Fruit fly (Drosophila melanogaster) whole organism, embryonic: ENCODE results near the gene Pex16.

Source experiments
- Antp ChIP-seq: fragments of 200-800 bp; sonication (Bioruptor generic); optimal IDR thresholded peaks from 3 replicates; lab custom pipeline; 2016; ENCODE audit warnings: missing biosample characterization, missing genetic modification characterization
- B-H2 ChIP-seq: fragments of 200-800 bp; sonication (Bioruptor generic); optimal IDR thresholded peaks from 2 replicates; lab custom pipeline; 2018; ENCODE audit warnings: missing biosample characterization, mild to moderate bottlenecking, missing genetic modification characterization
- CG1024 ChIP-seq: fragments of 200-800 bp; sonication (Bioruptor generic); IDR thresholded peaks from 2 replicates; pipeline ENCODE4 v1.3.6; 2022; ENCODE audit warnings: missing biosample characterization, missing genetic modification characterization
- CG10431 ChIP-seq: fragments of 200-800 bp; sonication (Bioruptor generic); optimal IDR thresholded peaks from 3 replicates; lab custom pipeline; 2018; ENCODE audit warnings: missing biosample characterization, mild to moderate bottlenecking, missing genetic modification characterization
- CG11504 ChIP-seq: fragments of 200-800 bp; sonication (Bioruptor generic); optimal IDR thresholded peaks from 3 replicates; lab custom pipeline; 2019; ENCODE audit warnings: missing biosample characterization, mild to moderate bottlenecking, missing genetic modification characterization, moderate library complexity
- CG13296 ChIP-seq: fragments of 200-800 bp; sonication (Bioruptor generic); optimal IDR thresholded peaks from 3 replicates; lab custom pipeline; 2018; ENCODE audit warnings: missing biosample characterization, mild to moderate bottlenecking, missing genetic modification characterization
- CG14710 ChIP-seq: fragments of 200-800 bp; sonication (Bioruptor generic); optimal IDR thresholded peaks from 3 replicates; lab custom pipeline; 2019; ENCODE audit warnings: missing biosample characterization, mild to moderate bottlenecking, missing genetic modification characterization, moderate library complexity
- CG15073 ChIP-seq: fragments of 200-800 bp; sonication (Bioruptor generic); optimal IDR thresholded peaks from 2 replicates; lab custom pipeline; 2016; ENCODE audit warnings: missing biosample characterization, missing genetic modification characterization
- CG15601 ChIP-seq: fragments of 200-800 bp; sonication (Bioruptor generic); optimal IDR thresholded peaks from 3 replicates; lab custom pipeline; 2019; ENCODE audit warnings: missing biosample characterization, mild to moderate bottlenecking, missing genetic modification characterization, moderate library complexity
- CG17385 ChIP-seq: fragments of 200-800 bp; sonication (Bioruptor generic); optimal IDR thresholded peaks from 3 replicates; lab custom pipeline; 2018; ENCODE audit warnings: missing biosample characterization, mild to moderate bottlenecking, missing genetic modification characterization
- CG2120 ChIP-seq: fragments of 200-800 bp; sonication (Bioruptor generic); optimal IDR thresholded peaks from 3 replicates; lab custom pipeline; 2016; ENCODE audit warnings: missing biosample characterization, missing genetic modification characterization
- CG2678 ChIP-seq: fragments of 200-800 bp; sonication (Bioruptor generic); optimal IDR thresholded peaks from 3 replicates; lab custom pipeline; 2019; ENCODE audit warnings: missing biosample characterization, mild to moderate bottlenecking, missing genetic modification characterization, moderate library complexity
- CG3163 ChIP-seq: fragments of 200-800 bp; sonication (Bioruptor generic); optimal IDR thresholded peaks from 3 replicates; lab custom pipeline; 2016; ENCODE audit warnings: missing biosample characterization, missing genetic modification characterization
- CG42726 ChIP-seq: fragments of 200-800 bp; sonication (Bioruptor generic); IDR thresholded peaks from 2 replicates; pipeline ENCODE4 v1.3.6; 2022; ENCODE audit warnings: missing biosample characterization, missing genetic modification characterization; ENCODE audit not compliant: partially characterized antibody
- CG7271 ChIP-seq: fragments of 200-800 bp; sonication (Bioruptor generic); optimal IDR thresholded peaks from 2 replicates; lab custom pipeline; 2018; ENCODE audit warnings: missing biosample characterization, mild to moderate bottlenecking, missing genetic modification characterization, moderate library complexity
- CoRest ChIP-seq: fragments of 200-800 bp; sonication (Bioruptor generic); optimal IDR thresholded peaks from 3 replicates; lab custom pipeline; 2018; ENCODE audit warnings: missing biosample characterization, mild to moderate bottlenecking, missing genetic modification characterization, moderate library complexity
- Dll ChIP-seq: fragments of 200-800 bp; sonication (Bioruptor generic); IDR thresholded peaks from 4 replicates; pipeline ENCODE4 v1.3.6; 2022; ENCODE audit warnings: missing biosample characterization, missing genetic modification characterization; ENCODE audit not compliant: partially characterized antibody
- Fer1 ChIP-seq: fragments of 200-800 bp; sonication (Bioruptor generic); optimal IDR thresholded peaks from 2 replicates; lab custom pipeline; 2017; ENCODE audit warnings: missing biosample characterization, mild to moderate bottlenecking, missing genetic modification characterization
- Gsc ChIP-seq: fragments of 200-800 bp; sonication (Bioruptor generic); IDR thresholded peaks from 2 replicates; pipeline ENCODE4 v1.3.6; 2022; ENCODE audit warnings: missing biosample characterization, missing genetic modification characterization
- H2.0 ChIP-seq: fragments of 200-800 bp; sonication (Bioruptor generic); IDR thresholded peaks from 2 replicates; pipeline ENCODE4 v1.3.6; 2022; ENCODE audit warnings: missing biosample characterization, missing genetic modification characterization
- Hmx ChIP-seq: fragments of 200-800 bp; sonication (Bioruptor generic); optimal IDR thresholded peaks from 2 replicates; lab custom pipeline; 2016; ENCODE audit warnings: missing biosample characterization, missing genetic modification characterization
- Hr51 ChIP-seq, 2 experiments: fragments of 200-800 bp; sonication (Bioruptor generic); optimal IDR thresholded peaks; 2 replicates in 1 of 2; 3 replicates in 1 of 2; lab custom pipeline; 2016 to 2018; ENCODE audit warnings: missing biosample characterization in 2 of 2, missing genetic modification characterization in 2 of 2, mild to moderate bottlenecking in 1 of 2, moderate library complexity in 1 of 2
- PHDP ChIP-seq: fragments of 200-800 bp; sonication (Bioruptor generic); optimal IDR thresholded peaks from 3 replicates; lab custom pipeline; 2018; ENCODE audit warnings: missing biosample characterization, mild to moderate bottlenecking, missing genetic modification characterization, moderate library complexity
- Pdp1 ChIP-seq, 2 experiments: fragments of 200-800 bp; sonication (Bioruptor generic); optimal IDR thresholded peaks; 3 replicates each; lab custom pipeline; 2016; ENCODE audit warnings: missing biosample characterization in 2 of 2, missing genetic modification characterization in 2 of 2, mild to moderate bottlenecking in 1 of 2, moderate library complexity in 1 of 2
- Sox102F ChIP-seq: fragments of 200-800 bp; sonication (Bioruptor generic); optimal IDR thresholded peaks from 2 replicates; lab custom pipeline; 2018; ENCODE audit warnings: missing biosample characterization, mild to moderate bottlenecking, missing genetic modification characterization, moderate library complexity
- Stat92E ChIP-seq, 3 experiments: fragments of >200 bp in 2 of 3; fragments of 200-800 bp in 1 of 3; sonication (Bioruptor generic) in 1 of 3; optimal IDR thresholded peaks; 2 replicates each; lab custom pipeline; 2017 to 2019; ENCODE audit warnings: missing biosample characterization in 3 of 3, missing genetic modification characterization in 3 of 3, mild to moderate bottlenecking in 1 of 3, moderate library complexity in 1 of 3
- Trl ChIP-seq, 3 experiments: fragments of >200 bp in 2 of 3; fragments of 200-800 bp in 1 of 3; sonication (Bioruptor generic) in 1 of 3; optimal IDR thresholded peaks; 2 replicates in 1 of 3; 3 replicates in 2 of 3; lab custom pipeline; 2016 to 2017; ENCODE audit warnings: missing biosample characterization in 1 of 3, missing genetic modification characterization in 1 of 3
- ab ChIP-seq: fragments of 200-800 bp; sonication (Bioruptor generic); optimal IDR thresholded peaks from 2 replicates; lab custom pipeline; 2016; ENCODE audit warnings: missing biosample characterization, missing genetic modification characterization
- abd-A ChIP-seq: fragments of 200-800 bp; sonication (Bioruptor generic); optimal IDR thresholded peaks from 3 replicates; lab custom pipeline; 2019; ENCODE audit warnings: missing biosample characterization, mild to moderate bottlenecking, missing genetic modification characterization, moderate library complexity
- br ChIP-seq: fragments of >200 bp; optimal IDR thresholded peaks from 2 replicates; lab custom pipeline; 2017
- dmrt99B ChIP-seq: fragments of 200-800 bp; sonication (Bioruptor generic); optimal IDR thresholded peaks from 2 replicates; lab custom pipeline; 2018; ENCODE audit warnings: missing biosample characterization, mild to moderate bottlenecking, missing genetic modification characterization, moderate library complexity
- dpn ChIP-seq, 2 experiments: fragments of 200-800 bp; sonication (Bioruptor generic); optimal IDR thresholded peaks; 3 replicates each; lab custom pipeline; 2016; ENCODE audit warnings: missing biosample characterization in 2 of 2, missing genetic modification characterization in 2 of 2
- hb ChIP-seq: fragments of 200-800 bp; sonication (Bioruptor generic); IDR thresholded peaks from 3 replicates; pipeline ENCODE4 v1.3.6; 2022; ENCODE audit warnings: missing biosample characterization, missing genetic modification characterization; ENCODE audit not compliant: partially characterized antibody
- ken ChIP-seq: fragments of 200-800 bp; sonication (Bioruptor generic); IDR thresholded peaks from 3 replicates; pipeline ENCODE4 v1.3.6; 2022; ENCODE audit warnings: missing biosample characterization, missing genetic modification characterization
- knrl ChIP-seq: fragments of 200-800 bp; sonication (Bioruptor generic); IDR thresholded peaks from 3 replicates; pipeline ENCODE4 v1.3.6; 2022; ENCODE audit warnings: missing biosample characterization, missing genetic modification characterization; ENCODE audit not compliant: partially characterized antibody
- lab ChIP-seq: fragments of 200-800 bp; sonication (Bioruptor generic); optimal IDR thresholded peaks from 3 replicates; lab custom pipeline; 2017; ENCODE audit warnings: missing biosample characterization, missing genetic modification characterization, mild to moderate bottlenecking, moderate library complexity, missing genetic modification reagents
- mam ChIP-seq: fragments of 200-800 bp; sonication (Bioruptor generic); optimal IDR thresholded peaks from 3 replicates; lab custom pipeline; 2016; ENCODE audit warnings: missing biosample characterization, missing genetic modification characterization
- oc ChIP-seq: fragments of 200-800 bp; sonication (Bioruptor generic); optimal IDR thresholded peaks from 2 replicates; lab custom pipeline; 2018; ENCODE audit warnings: missing biosample characterization, mild to moderate bottlenecking, missing genetic modification characterization, moderate library complexity
- p53 ChIP-seq: fragments of 200-800 bp; sonication (Bioruptor generic); optimal IDR thresholded peaks from 2 replicates; lab custom pipeline; 2016; ENCODE audit warnings: missing biosample characterization, missing genetic modification characterization
- pzg ChIP-seq: fragments of 200-800 bp; sonication (Bioruptor generic); optimal IDR thresholded peaks from 3 replicates; lab custom pipeline; 2018; ENCODE audit warnings: missing biosample characterization, mild to moderate bottlenecking, missing genetic modification characterization, moderate library complexity
- repo ChIP-seq: fragments of 200-800 bp; sonication (Bioruptor generic); optimal IDR thresholded peaks from 2 replicates; lab custom pipeline; 2016; ENCODE audit warnings: missing biosample characterization, missing genetic modification characterization
- row ChIP-seq: fragments of 200-800 bp; sonication (Bioruptor generic); IDR thresholded peaks from 3 replicates; pipeline ENCODE4 v1.3.6; 2022; ENCODE audit warnings: missing biosample characterization, missing genetic modification characterization
- scrt ChIP-seq: fragments of 200-800 bp; sonication (Bioruptor generic); optimal IDR thresholded peaks from 2 replicates; lab custom pipeline; 2018; ENCODE audit warnings: missing biosample characterization, mild to moderate bottlenecking, missing genetic modification characterization, moderate library complexity
- stwl ChIP-seq: fragments of 200-800 bp; sonication (Bioruptor generic); optimal IDR thresholded peaks from 3 replicates; lab custom pipeline; 2018; ENCODE audit warnings: missing biosample characterization, mild to moderate bottlenecking, missing genetic modification characterization, moderate library complexity
- tgo ChIP-seq: fragments of 200-800 bp; sonication (Bioruptor generic); IDR thresholded peaks from 3 replicates; pipeline ENCODE4 v1.3.6; 2022; ENCODE audit warnings: missing biosample characterization, missing genetic modification characterization
- trh ChIP-seq: fragments of 200-800 bp; sonication (Bioruptor generic); optimal IDR thresholded peaks from 2 replicates; lab custom pipeline; 2016; ENCODE audit warnings: missing biosample characterization, missing genetic modification characterization
- unc-4 ChIP-seq: fragments of 200-800 bp; sonication (Bioruptor generic); IDR thresholded peaks from 2 replicates; pipeline ENCODE4 v1.3.6; 2022; ENCODE audit warnings: missing biosample characterization, missing genetic modification characterization; ENCODE audit not compliant: partially characterized antibody
- wek ChIP-seq: fragments of 200-800 bp; sonication (Bioruptor generic); optimal IDR thresholded peaks from 3 replicates; lab custom pipeline; 2018; ENCODE audit warnings: missing biosample characterization, mild to moderate bottlenecking, missing genetic modification characterization, moderate library complexity

Gene Pex16

dm6 chr3L:20747299-20747925 is 30.7 kb downstream of the Pex16 start (continued):
- 0 out of 2 replicates have a peak, but pooled peaks have one; percentile 15 for TF ChIP-seq H2.0
- no peak for TF ChIP-seq p53
- TF ChIP-seq CG2678 (tag; lab: Kevin White, UChicago), result peak; percentile 64
- no peak for TF ChIP-seq Trl (optimal IDR thresholded peaks at IDR 0.05; lab: Kevin White, UChicago)
- TF ChIP-seq Trl (GFP tag; optimal IDR thresholded peaks at IDR 0.05; lab: Kevin White, UChicago), result peak; percentile 21
- TF ChIP-seq scrt, result peak; percentile 64
- peak; percentile 58 for TF ChIP-seq CG11504 (tag; lab: Kevin White, UChicago)
- TF ChIP-seq CG15073, result no peak
- TF ChIP-seq wek, result no peak
- no peak for TF ChIP-seq Gsc (GFP tag; lab: Robert Waterston, UW)
- no peak for TF ChIP-seq Stat92E (GFP tag; optimal IDR thresholded peaks at IDR 0.05; lab: Kevin White, UChicago)
- no peak for TF ChIP-seq CG14710 (tag; lab: Kevin White, UChicago)
- TF ChIP-seq Dll, result no peak
- peak; percentile 41 for TF ChIP-seq PHDP (tag; lab: Kevin White, UChicago)
- TF ChIP-seq CG42726 (GFP tag; lab: Robert Waterston, UW), result no peak
- TF ChIP-seq hb, result no peak
- peak in 1 of 2 experiments; percentile 47 for TF ChIP-seq Hr51 (GFP tag; optimal IDR thresholded peaks at IDR 0.05; lab: Kevin White, UChicago)
- TF ChIP-seq stwl (tag; lab: Kevin White, UChicago), result no peak
- no peak for TF ChIP-seq dpn (GFP tag; optimal IDR thresholded peaks at IDR 0.05; lab: Kevin White, UChicago)
- TF ChIP-seq dmrt99B (tag; lab: Kevin White, UChicago), result peak; percentile 57
- no peak for TF ChIP-seq tgo (GFP tag; lab: Robert Waterston, UW)
- peak; percentile 61 for TF ChIP-seq CG2120 (GFP tag; lab: Kevin White, UChicago)
- TF ChIP-seq CG10431 (GFP tag; lab: Kevin White, UChicago), result no peak
- no peak for TF ChIP-seq CG15601
- TF ChIP-seq row, result peak; percentile 58; the same call in 1 of the 3 replicates
- TF ChIP-seq Fer1 (GFP tag; lab: Kevin White, UChicago), result peak; percentile 25
- TF ChIP-seq pzg, result no peak
- TF ChIP-seq CoRest (tag; lab: Kevin White, UChicago), result peak; percentile 20
- no peak for TF ChIP-seq CG7271 (tag; lab: Kevin White, UChicago)
- TF ChIP-seq ab (GFP tag; lab: Kevin White, UChicago), result no peak
- no peak for TF ChIP-seq ken (GFP tag; lab: Robert Waterston, UW)
- TF ChIP-seq abd-A (tag; lab: Kevin White, UChicago), result peak; percentile 53
- TF ChIP-seq CG3163 (GFP tag; lab: Kevin White, UChicago), result no peak
- no peak for TF ChIP-seq CG1024 (GFP tag; lab: Robert Waterston, UW)
- peak; percentile 7 for TF ChIP-seq oc (tag; lab: Kevin White, UChicago)
- peak; percentile 10 for TF ChIP-seq mam
- no peak for TF ChIP-seq Hmx
- TF ChIP-seq Antp, result no peak
- TF ChIP-seq unc-4, result no peak
- TF ChIP-seq br (lab: Kevin White, UChicago), result no peak
- no peak for TF ChIP-seq trh (GFP tag; lab: Kevin White, UChicago)
- no peak for TF ChIP-seq knrl (GFP tag; lab: Robert Waterston, UW)
- no peak for TF ChIP-seq repo
- peak; percentile 22 for TF ChIP-seq CG13296 (GFP tag; lab: Kevin White, UChicago)
- TF ChIP-seq Sox102F (GFP tag; lab: Kevin White, UChicago), result peak; percentile 38
- peak in 1 of 2 experiments; percentile 1 for TF ChIP-seq Pdp1 (GFP tag; optimal IDR thresholded peaks at IDR 0.05; lab: Kevin White, UChicago)
- TF ChIP-seq lab, result peak; percentile 54
- peak; percentile 7 for TF ChIP-seq CG17385 (GFP tag; lab: Kevin White, UChicago)
- no peak for TF ChIP-seq B-H2 (GFP tag; lab: Kevin White, UChicago)
